Fruit fly (Drosophila melanogaster) whole organism, embryonic: ENCODE measurements around the gene sr.

Source experiments
- CG10267 ChIP-seq: fragments of 200-800 bp; sonication (Bioruptor generic); optimal IDR thresholded peaks from 2 replicates; lab custom pipeline; 2018; ENCODE audit warnings: missing biosample characterization, mild to moderate bottlenecking, missing genetic modification characterization, moderate library complexity
- CG16815 ChIP-seq: fragments of 200-800 bp; sonication (Bioruptor generic); optimal IDR thresholded peaks from 3 replicates; lab custom pipeline; 2017; ENCODE audit warnings: missing biosample characterization, mild to moderate bottlenecking, missing genetic modification characterization
- Deaf1 ChIP-seq: fragments of 200-800 bp; optimal IDR thresholded peaks from 3 replicates; lab custom pipeline; 2019; ENCODE audit warnings: missing biosample characterization, mild to moderate bottlenecking, missing genetic modification characterization, moderate library complexity
- Dfd ChIP-seq, 2 experiments: fragments of >200 bp; optimal IDR thresholded peaks; 2 replicates each; lab custom pipeline; 2017; ENCODE audit warnings: missing biosample characterization in 2 of 2, missing genetic modification characterization in 2 of 2
- MBD-R2 ChIP-seq: fragments of 200-800 bp; sonication (Bioruptor generic); IDR thresholded peaks from 2 replicates; pipeline ENCODE4 v1.3.6; 2022; ENCODE audit warnings: missing biosample characterization, missing genetic modification characterization
- Sry-β ChIP-seq: fragments of 200-800 bp; sonication (Bioruptor generic); optimal IDR thresholded peaks from 2 replicates; lab custom pipeline; 2018; ENCODE audit warnings: missing biosample characterization, mild to moderate bottlenecking, missing genetic modification characterization, moderate library complexity
- bsh ChIP-seq, 2 experiments: fragments of 200-800 bp; sonication (Bioruptor generic); optimal IDR thresholded peaks; 2 replicates each; lab custom pipeline; 2017 to 2018; ENCODE audit warnings: mild to moderate bottlenecking in 2 of 2, missing biosample characterization in 2 of 2, missing genetic modification characterization in 2 of 2, moderate library complexity in 1 of 2
- cad ChIP-seq: fragments of >200 bp; optimal IDR thresholded peaks from 2 replicates; lab custom pipeline; 2017; ENCODE audit warnings: missing biosample characterization, missing genetic modification characterization
- hb ChIP-seq: fragments of 200-800 bp; sonication (Bioruptor generic); IDR thresholded peaks from 3 replicates; pipeline ENCODE4 v1.3.6; 2022; ENCODE audit warnings: missing biosample characterization, missing genetic modification characterization; ENCODE audit not compliant: partially characterized antibody
- insv ChIP-seq, 2 experiments: fragments of 200-800 bp; sonication (Bioruptor generic); optimal IDR thresholded peaks; 3 replicates each; lab custom pipeline; 2016 to 2018; ENCODE audit warnings: missing biosample characterization in 2 of 2, missing genetic modification characterization in 2 of 2

DNA sequence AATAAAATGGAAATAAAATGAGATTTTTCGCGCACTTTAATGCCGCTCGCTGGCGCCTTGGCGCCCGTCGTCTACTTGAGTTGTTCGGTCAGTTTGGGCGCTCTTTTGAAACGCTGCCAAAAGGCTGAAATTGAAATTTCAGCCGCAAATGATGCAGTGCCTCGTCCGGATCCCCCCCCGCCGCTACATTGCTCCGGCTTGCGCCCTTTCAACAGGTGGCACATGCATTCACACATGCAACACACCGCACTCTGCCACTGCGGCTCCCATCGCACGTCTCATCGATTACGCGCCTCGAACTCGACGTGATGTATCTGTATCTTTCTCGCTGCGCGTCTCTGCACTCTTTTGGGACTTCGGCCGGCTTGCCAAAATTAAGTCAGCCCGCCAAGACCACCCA, 6.9 kb downstream of the sr start:
- TF ChIP-seq CG16815 (GFP tag; lab: Kevin White, UChicago), result no peak
- no peak for TF ChIP-seq MBD-R2 (GFP tag; lab: Robert Waterston, UW)
- no peak for TF ChIP-seq Deaf1
- TF ChIP-seq bsh (GFP tag; optimal IDR thresholded peaks at IDR 0.05; lab: Kevin White, UChicago), result no peak
- TF ChIP-seq Sry-β (GFP tag; lab: Kevin White, UChicago), result no peak
- TF ChIP-seq insv (GFP tag; optimal IDR thresholded peaks at IDR 0.05; lab: Kevin White, UChicago), result no peak
- no peak for TF ChIP-seq cad (GFP tag; lab: Kevin White, UChicago)
- TF ChIP-seq hb (GFP tag; lab: Robert Waterston, UW), result no peak
- no peak for TF ChIP-seq Dfd (GFP tag; optimal IDR thresholded peaks at IDR 0.05; lab: Kevin White, UChicago)
- TF ChIP-seq CG10267 (tag; lab: Kevin White, UChicago), result no peak
